Fruit fly (Drosophila melanogaster) whole organism, embryonic: ENCODE results near the gene CG46430.

ENCODE experiments used
- BEAF-32 ChIP-seq: fragments of 200-800 bp; sonication (Bioruptor generic); optimal IDR thresholded peaks from 3 replicates; lab custom pipeline; 2017; ENCODE audit warnings: missing biosample characterization, missing genetic modification characterization, mild to moderate bottlenecking, moderate library complexity, missing genetic modification reagents
- Blimp-1 ChIP-seq: fragments of 200-800 bp; sonication (Bioruptor generic); optimal IDR thresholded peaks from 3 replicates; lab custom pipeline; 2018; ENCODE audit warnings: missing biosample characterization, missing genetic modification characterization, mild to moderate bottlenecking, moderate library complexity, missing genetic modification reagents
- CG10267 ChIP-seq: fragments of 200-800 bp; sonication (Bioruptor generic); optimal IDR thresholded peaks from 2 replicates; lab custom pipeline; 2018; ENCODE audit warnings: missing biosample characterization, mild to moderate bottlenecking, missing genetic modification characterization, moderate library complexity
- CG11504 ChIP-seq: fragments of 200-800 bp; sonication (Bioruptor generic); optimal IDR thresholded peaks from 3 replicates; lab custom pipeline; 2019; ENCODE audit warnings: missing biosample characterization, mild to moderate bottlenecking, missing genetic modification characterization, moderate library complexity
- CG12769 ChIP-seq: fragments of 200-800 bp; sonication (Bioruptor generic); optimal IDR thresholded peaks from 2 replicates; lab custom pipeline; 2019; ENCODE audit warnings: missing biosample characterization, mild to moderate bottlenecking, missing genetic modification characterization, moderate library complexity
- CG13624 ChIP-seq: fragments of 200-800 bp; sonication (Bioruptor generic); optimal IDR thresholded peaks from 2 replicates; lab custom pipeline; 2016; ENCODE audit warnings: missing biosample characterization, missing genetic modification characterization
- CG15479 ChIP-seq: fragments of 200-800 bp; sonication (Bioruptor generic); optimal IDR thresholded peaks from 3 replicates; lab custom pipeline; 2019; ENCODE audit warnings: missing biosample characterization, mild to moderate bottlenecking, missing genetic modification characterization, moderate library complexity
- CG1603 ChIP-seq: fragments of 200-800 bp; sonication (Bioruptor generic); optimal IDR thresholded peaks from 2 replicates; lab custom pipeline; 2019; ENCODE audit warnings: missing biosample characterization, mild to moderate bottlenecking, missing genetic modification characterization, moderate library complexity
- CG1647 ChIP-seq: fragments of 200-800 bp; sonication (Bioruptor generic); optimal IDR thresholded peaks from 3 replicates; lab custom pipeline; 2016; ENCODE audit warnings: missing biosample characterization, missing genetic modification characterization
- CG17328 ChIP-seq: fragments of 200-800 bp; sonication (Bioruptor generic); IDR thresholded peaks from 2 replicates; pipeline ENCODE4 v1.3.6; 2022; ENCODE audit warnings: missing biosample characterization, missing genetic modification characterization
- CG17359 ChIP-seq: fragments of 200-800 bp; sonication (Bioruptor generic); optimal IDR thresholded peaks from 3 replicates; lab custom pipeline; 2018; ENCODE audit warnings: missing biosample characterization, mild to moderate bottlenecking, missing genetic modification characterization, moderate library complexity
- CG17361 ChIP-seq: fragments of 200-800 bp; sonication (Bioruptor generic); IDR thresholded peaks from 3 replicates; pipeline ENCODE4 v1.3.6; 2022; ENCODE audit warnings: missing biosample characterization, missing genetic modification characterization
- CG18262 ChIP-seq: fragments of 200-800 bp; optimal IDR thresholded peaks from 3 replicates; lab custom pipeline; 2019; ENCODE audit warnings: missing biosample characterization, mild to moderate bottlenecking, missing genetic modification characterization, moderate library complexity
- CG2678 ChIP-seq: fragments of 200-800 bp; sonication (Bioruptor generic); optimal IDR thresholded peaks from 3 replicates; lab custom pipeline; 2019; ENCODE audit warnings: missing biosample characterization, mild to moderate bottlenecking, missing genetic modification characterization, moderate library complexity
- CG2712 ChIP-seq: fragments of 200-800 bp; optimal IDR thresholded peaks from 3 replicates; lab custom pipeline; 2019; ENCODE audit warnings: missing biosample characterization, mild to moderate bottlenecking, missing genetic modification characterization, moderate library complexity
- CG3726 ChIP-seq: fragments of 200-800 bp; sonication (Bioruptor generic); IDR thresholded peaks from 3 replicates; pipeline ENCODE4, ENCODE4 v1.3.6; 2022; ENCODE audit warnings: missing biosample characterization, missing genetic modification characterization
- CG4730 ChIP-seq: fragments of 200-800 bp; sonication (Bioruptor generic); IDR thresholded peaks from 2 replicates; pipeline ENCODE4 v1.3.6; 2022; ENCODE audit warnings: missing biosample characterization, missing genetic modification characterization
- CG7839 ChIP-seq: fragments of 200-800 bp; sonication (Bioruptor generic); optimal IDR thresholded peaks from 3 replicates; lab custom pipeline; 2018; ENCODE audit warnings: missing biosample characterization, mild to moderate bottlenecking, missing genetic modification characterization, moderate library complexity
- Ets65A ChIP-seq: fragments of 200-800 bp; sonication (Bioruptor generic); peaks from one replicate; lab custom pipeline; 2016; ENCODE audit warnings: missing biosample characterization, missing genetic modification characterization
- Neu2 ChIP-seq: fragments of 200-800 bp; sonication (Bioruptor generic); optimal IDR thresholded peaks from 3 replicates; lab custom pipeline; 2016; ENCODE audit warnings: missing biosample characterization, missing genetic modification characterization, borderline replicate concordance
- Oli ChIP-seq: fragments of 200-800 bp; sonication (Bioruptor generic); optimal IDR thresholded peaks from 2 replicates; lab custom pipeline; 2018; ENCODE audit warnings: missing biosample characterization, mild to moderate bottlenecking, missing genetic modification characterization, moderate library complexity
- Pdp1 ChIP-seq, 2 experiments: fragments of 200-800 bp; sonication (Bioruptor generic); optimal IDR thresholded peaks; 3 replicates each; lab custom pipeline; 2016; ENCODE audit warnings: missing biosample characterization in 2 of 2, missing genetic modification characterization in 2 of 2, mild to moderate bottlenecking in 1 of 2, moderate library complexity in 1 of 2
- Rfx ChIP-seq: fragments of 200-800 bp; sonication (Bioruptor generic); IDR thresholded peaks from 2 replicates; pipeline ENCODE4 v1.3.6; 2022; ENCODE audit warnings: missing biosample characterization, missing genetic modification characterization
- Sox102F ChIP-seq: fragments of 200-800 bp; sonication (Bioruptor generic); optimal IDR thresholded peaks from 2 replicates; lab custom pipeline; 2018; ENCODE audit warnings: missing biosample characterization, mild to moderate bottlenecking, missing genetic modification characterization, moderate library complexity
- Spps ChIP-seq: fragments of 200-800 bp; sonication (Bioruptor generic); optimal IDR thresholded peaks from 2 replicates; lab custom pipeline; 2018; ENCODE audit warnings: missing biosample characterization, mild to moderate bottlenecking, missing genetic modification characterization
- Stat92E ChIP-seq, 3 experiments: fragments of >200 bp in 2 of 3; fragments of 200-800 bp in 1 of 3; sonication (Bioruptor generic) in 1 of 3; optimal IDR thresholded peaks; 2 replicates each; lab custom pipeline; 2017 to 2019; ENCODE audit warnings: missing biosample characterization in 3 of 3, missing genetic modification characterization in 3 of 3, mild to moderate bottlenecking in 1 of 3, moderate library complexity in 1 of 3
- Vsx1 ChIP-seq: fragments of 200-800 bp; sonication (Bioruptor generic); optimal IDR thresholded peaks from 2 replicates; lab custom pipeline; 2017; ENCODE audit warnings: missing biosample characterization, mild to moderate bottlenecking, missing genetic modification characterization, missing genetic modification reagents
- ash1 ChIP-seq: fragments of 200-800 bp; sonication (Bioruptor generic); optimal IDR thresholded peaks from 2 replicates; lab custom pipeline; 2018; ENCODE audit warnings: missing biosample characterization, mild to moderate bottlenecking, missing genetic modification characterization
- bsh ChIP-seq, 2 experiments: fragments of 200-800 bp; sonication (Bioruptor generic); optimal IDR thresholded peaks; 2 replicates each; lab custom pipeline; 2017 to 2018; ENCODE audit warnings: mild to moderate bottlenecking in 2 of 2, missing biosample characterization in 2 of 2, missing genetic modification characterization in 2 of 2, moderate library complexity in 1 of 2
- dmrt99B ChIP-seq: fragments of 200-800 bp; sonication (Bioruptor generic); optimal IDR thresholded peaks from 2 replicates; lab custom pipeline; 2018; ENCODE audit warnings: missing biosample characterization, mild to moderate bottlenecking, missing genetic modification characterization, moderate library complexity
- fd96Cb ChIP-seq: fragments of 200-800 bp; sonication (Bioruptor generic); optimal IDR thresholded peaks from 2 replicates; lab custom pipeline; 2018; ENCODE audit warnings: missing biosample characterization, mild to moderate bottlenecking, missing genetic modification characterization, moderate library complexity
- gem ChIP-seq: fragments of 200-800 bp; sonication (Bioruptor generic); optimal IDR thresholded peaks from 2 replicates; lab custom pipeline; 2019; ENCODE audit warnings: missing biosample characterization, mild to moderate bottlenecking, missing genetic modification characterization, moderate library complexity
- grau ChIP-seq: fragments of 200-800 bp; optimal IDR thresholded peaks from 3 replicates; lab custom pipeline; 2019; ENCODE audit warnings: missing biosample characterization, mild to moderate bottlenecking, missing genetic modification characterization, moderate library complexity
- h ChIP-seq: fragments of >200 bp; optimal IDR thresholded peaks from 2 replicates; lab custom pipeline; 2017
- lmd ChIP-seq: fragments of 200-800 bp; sonication (Bioruptor generic); IDR thresholded peaks from 2 replicates; pipeline ENCODE4 v1.3.6; 2022; ENCODE audit warnings: missing biosample characterization, missing genetic modification characterization
- lola ChIP-seq, 3 experiments: fragments of >200 bp in 2 of 3; fragments of 200-800 bp in 1 of 3; sonication (Bioruptor generic) in 1 of 3; optimal IDR thresholded peaks; 2 replicates each; lab custom pipeline; 2017 to 2019; ENCODE audit warnings: missing biosample characterization in 3 of 3, missing genetic modification characterization in 3 of 3, mild to moderate bottlenecking in 1 of 3, moderate library complexity in 1 of 3
- prd ChIP-seq, 3 experiments: fragments of >200 bp in 2 of 3; fragments of 200-800 bp in 1 of 3; sonication (Bioruptor generic) in 1 of 3; optimal IDR thresholded peaks in 2 of 3; IDR thresholded peaks in 1 of 3; 2 replicates in 2 of 3; 3 replicates in 1 of 3; pipeline versions ENCODE4 v1.3.6 to Lab custom; 2017 to 2022; ENCODE audit warnings: missing biosample characterization in 1 of 3, missing genetic modification characterization in 1 of 3
- pros ChIP-seq: fragments of 200-800 bp; sonication (Bioruptor generic); optimal IDR thresholded peaks from 3 replicates; lab custom pipeline; 2019; ENCODE audit warnings: missing biosample characterization, mild to moderate bottlenecking, missing genetic modification characterization, moderate library complexity
- psq ChIP-seq: fragments of 200-800 bp; sonication (Bioruptor generic); optimal IDR thresholded peaks from 2 replicates; lab custom pipeline; 2017; ENCODE audit warnings: missing biosample characterization, missing genetic modification characterization
- row ChIP-seq: fragments of 200-800 bp; sonication (Bioruptor generic); IDR thresholded peaks from 3 replicates; pipeline ENCODE4 v1.3.6; 2022; ENCODE audit warnings: missing biosample characterization, missing genetic modification characterization
- sens ChIP-seq: fragments of 200-800 bp; sonication (Bioruptor generic); peaks from one replicate; lab custom pipeline; 2016; ENCODE audit warnings: missing biosample characterization, missing genetic modification characterization
- stc ChIP-seq: fragments of 200-800 bp; sonication (Bioruptor generic); IDR thresholded peaks from 2 replicates; pipeline ENCODE4 v1.3.6; 2022; ENCODE audit warnings: missing biosample characterization, missing genetic modification characterization
- tll ChIP-seq, 2 experiments: fragments of 200-800 bp in 1 of 2; fragments of >200 bp in 1 of 2; sonication (Bioruptor generic) in 1 of 2; optimal IDR thresholded peaks; 2 replicates each; lab custom pipeline; 2017 to 2019; ENCODE audit warnings: missing biosample characterization in 2 of 2, missing genetic modification characterization in 2 of 2, mild to moderate bottlenecking in 1 of 2, moderate library complexity in 1 of 2
- twi ChIP-seq: fragments of 200-800 bp; optimal IDR thresholded peaks from 2 replicates; lab custom pipeline; 2019; ENCODE audit warnings: missing biosample characterization, mild to moderate bottlenecking, missing genetic modification characterization, moderate library complexity
- unpg ChIP-seq: fragments of 200-800 bp; sonication (Bioruptor generic); optimal IDR thresholded peaks from 3 replicates; lab custom pipeline; 2018; ENCODE audit warnings: missing biosample characterization, mild to moderate bottlenecking, missing genetic modification characterization, moderate library complexity

Gene CG46430

DNA sequence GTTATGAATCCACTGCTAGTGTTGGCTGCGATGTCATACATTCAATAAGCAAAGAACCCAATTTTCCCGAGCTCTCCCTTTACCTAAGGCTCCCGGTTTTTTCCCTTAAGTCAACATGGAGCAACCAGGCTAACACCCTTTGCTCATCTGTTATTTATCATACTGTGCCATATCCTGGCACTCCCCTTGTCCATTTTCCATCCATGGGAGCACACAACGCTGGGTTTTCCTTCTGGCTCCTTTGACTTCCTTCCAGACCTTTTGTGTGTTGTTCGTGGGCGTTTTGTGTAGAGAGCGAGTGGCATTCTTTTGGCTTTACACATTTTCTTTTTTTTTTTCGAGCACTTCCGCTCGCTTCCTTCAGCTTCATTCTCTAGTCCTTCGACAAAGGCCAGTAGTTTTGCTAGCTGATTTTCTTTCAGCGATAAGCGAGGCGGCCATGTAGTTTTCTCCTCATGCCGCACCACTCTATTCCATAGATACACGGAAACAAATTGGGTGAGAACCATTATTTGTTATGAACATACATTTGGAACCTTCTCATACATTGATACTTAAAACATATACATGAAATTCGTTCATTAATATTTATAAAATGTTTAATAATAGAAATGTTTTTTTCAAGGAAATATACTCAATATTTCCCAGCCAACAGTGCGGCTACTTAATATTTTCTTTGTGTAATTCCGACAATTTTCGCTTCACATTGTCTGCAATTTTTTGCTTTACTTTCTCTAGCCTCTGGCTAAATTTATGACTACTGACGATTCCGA is 17.8 kb downstream of the CG46430 start (continued):
- TF ChIP-seq CG13624 (GFP tag; lab: Kevin White, UChicago) (no peak), Rfx (GFP tag; lab: Robert Waterston, UW) (no peak), Spps (tag; lab: Kevin White, UChicago) (no peak), stc (GFP tag; lab: Robert Waterston, UW) (no peak), tll (GFP tag; optimal IDR thresholded peaks at IDR 0.05; lab: Kevin White, UChicago) (no peak), Vsx1 (GFP tag; lab: Kevin White, UChicago) (no peak), CG10267 (tag; lab: Kevin White, UChicago) (no peak), CG15479 (GFP tag; lab: Kevin White, UChicago) (no peak), CG17361 (GFP tag; lab: Robert Waterston, UW) (no peak)

DNA sequence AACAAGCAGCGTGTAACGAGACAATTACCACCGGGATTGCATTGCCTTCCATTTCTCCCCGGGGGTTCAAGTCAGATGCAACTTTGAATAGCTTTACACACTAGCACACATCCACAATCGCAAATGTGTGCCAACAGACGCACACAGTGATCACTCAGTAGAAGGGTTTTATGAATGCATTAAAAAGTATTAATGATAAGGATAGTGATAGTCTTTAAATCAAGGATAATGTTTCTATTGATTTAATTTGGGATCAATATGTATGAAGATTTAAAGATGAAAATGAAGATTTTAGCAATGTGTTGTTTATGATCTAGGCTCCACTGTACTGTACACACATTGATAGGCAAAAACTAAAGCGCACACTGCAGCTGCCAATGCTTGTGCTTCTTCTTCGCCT is 26.3 kb downstream of the CG46430 start:
- no peak for TF ChIP-seq Stat92E (GFP tag; optimal IDR thresholded peaks at IDR 0.05; lab: Kevin White, UChicago)
- peak; percentile 30 for TF ChIP-seq CG11504
- peak; percentile 27 for TF ChIP-seq dmrt99B (tag; lab: Kevin White, UChicago)
- no peak for TF ChIP-seq prd (optimal IDR thresholded peaks at IDR 0.05; lab: Kevin White, UChicago)
- peak; percentile 41; the same call in 1 of the 3 replicates for TF ChIP-seq prd (GFP tag; IDR thresholded peaks at IDR 0.05; lab: Robert Waterston, UW)
- TF ChIP-seq ash1 (GFP tag; lab: Kevin White, UChicago): no peak
- TF ChIP-seq CG1603: peak; percentile 12
- TF ChIP-seq h: no peak
- peak; percentile 19; the same call in 1 of the 3 replicates for TF ChIP-seq CG3726
- TF ChIP-seq Pdp1 (GFP tag; optimal IDR thresholded peaks at IDR 0.05; lab: Kevin White, UChicago): no peak
- TF ChIP-seq CG1647 (GFP tag; lab: Kevin White, UChicago): no peak
- TF ChIP-seq bsh (GFP tag; optimal IDR thresholded peaks at IDR 0.05; lab: Kevin White, UChicago): peak in 1 of 2 experiments; percentile 14
- peak; percentile 13; the same call in 1 of the 2 replicates for TF ChIP-seq CG17328
- peak; percentile 93 for TF ChIP-seq Ets65A (GFP tag; lab: Kevin White, UChicago)
- no peak for TF ChIP-seq Oli (tag; lab: Kevin White, UChicago)
- no peak for TF ChIP-seq Neu2 (GFP tag; lab: Kevin White, UChicago)
- peak; percentile 67 for TF ChIP-seq grau (tag; lab: Kevin White, UChicago)
- TF ChIP-seq Sox102F: peak; percentile 13
- TF ChIP-seq CG7839 (tag; lab: Kevin White, UChicago): peak; percentile 3
- TF ChIP-seq psq (GFP tag; lab: Kevin White, UChicago): no peak
- TF ChIP-seq unpg (GFP tag; lab: Kevin White, UChicago): no peak
- TF ChIP-seq CG2678 (tag; lab: Kevin White, UChicago): peak; percentile 11
- TF ChIP-seq gem (tag; lab: Kevin White, UChicago): peak; percentile 22
- no peak for TF ChIP-seq BEAF-32 (GFP tag; lab: Kevin White, UChicago)
- TF ChIP-seq CG17359: peak; percentile 1
- peak; percentile 19 for TF ChIP-seq fd96Cb (tag; lab: Kevin White, UChicago)
- TF ChIP-seq CG4730: 0 out of 2 replicates have a peak, but pooled peaks have one; percentile 7
- TF ChIP-seq row (GFP tag; lab: Robert Waterston, UW): peak; percentile 50; the same call in 2 of the 3 replicates
- peak; percentile 3 for TF ChIP-seq CG18262 (tag; lab: Kevin White, UChicago)
- 0 out of 2 replicates have a peak, but pooled peaks have one; percentile 8 for TF ChIP-seq lmd (GFP tag; lab: Robert Waterston, UW)
- TF ChIP-seq twi (tag; lab: Kevin White, UChicago): no peak
- TF ChIP-seq Blimp-1: peak; percentile 17
- no peak for TF ChIP-seq CG12769 (tag; lab: Kevin White, UChicago)
- TF ChIP-seq pros: no peak
- peak; percentile 27 for TF ChIP-seq sens
- peak in 1 of 3 experiments; percentile 17 for TF ChIP-seq lola (GFP tag; optimal IDR thresholded peaks at IDR 0.05; lab: Kevin White, UChicago)
- TF ChIP-seq CG2712: peak; percentile 8
